Worm (Caenorhabditis elegans) whole organism, L3 larva: ENCODE results near the gene C05C8.7.

ENCODE experiments used
- R02D3.7 ChIP-seq: fragments of 150-350 bp; optimal IDR thresholded peaks from 2 replicates; lab custom pipeline; 2014; ENCODE audit warnings: missing biosample characterization, missing genetic modification characterization
- ZK546.5 ChIP-seq: sonication (generic microtip); optimal IDR thresholded peaks from 2 replicates; lab custom pipeline; 2017; ENCODE audit warnings: missing biosample characterization, missing genetic modification characterization
- aly-2 ChIP-seq: fragments of 150-350 bp; optimal IDR thresholded peaks from 2 replicates; lab custom pipeline; 2014; ENCODE audit warnings: missing biosample characterization, missing genetic modification characterization
- ceh-9 ChIP-seq: sonication (generic microtip); optimal IDR thresholded peaks from 2 replicates; lab custom pipeline; 2018; ENCODE audit warnings: missing biosample characterization, missing genetic modification characterization
- daf-12 ChIP-seq: fragments of 150-350 bp; optimal IDR thresholded peaks from 2 replicates; lab custom pipeline; 2014; ENCODE audit warnings: missing biosample characterization, missing genetic modification reagents, missing genetic modification characterization
- egl-27 ChIP-seq: sonication (generic microtip); optimal IDR thresholded peaks from 4 replicates; lab custom pipeline; 2017; ENCODE audit warnings: missing biosample characterization, missing genetic modification reagents, missing genetic modification characterization
- elt-1 ChIP-seq: fragments of 150-350 bp; optimal IDR thresholded peaks from 2 replicates; lab custom pipeline; 2014; ENCODE audit warnings: missing biosample characterization, missing genetic modification characterization
- elt-3 ChIP-seq, 3 experiments: fragments of 150-350 bp in 1 of 3; sonication (generic microtip) in 2 of 3; optimal IDR thresholded peaks; 2 replicates in 2 of 3; 4 replicates in 1 of 3; lab custom pipeline; 2014 to 2017; ENCODE audit warnings: missing biosample characterization in 3 of 3, missing genetic modification characterization in 3 of 3
- eor-1 ChIP-seq, 2 experiments: fragments of 150-350 bp; optimal IDR thresholded peaks; 2 replicates each; lab custom pipeline; 2014 to 2018; ENCODE audit warnings: missing biosample characterization in 2 of 2, missing genetic modification characterization in 2 of 2
- fkh-10 ChIP-seq: sonication (generic microtip); optimal IDR thresholded peaks from 2 replicates; lab custom pipeline; 2017; ENCODE audit warnings: missing biosample characterization, missing genetic modification reagents, missing genetic modification characterization
- fkh-2 ChIP-seq: fragments of 150-350 bp; optimal IDR thresholded peaks from 2 replicates; lab custom pipeline; 2014; ENCODE audit warnings: missing biosample characterization, missing genetic modification reagents, missing genetic modification characterization
- hmg-11 ChIP-seq: sonication (generic microtip); optimal IDR thresholded peaks from 2 replicates; lab custom pipeline; 2016; ENCODE audit warnings: missing genetic modification characterization, missing compliant biosample characterization
- jun-1 ChIP-seq: fragments of 150-350 bp; optimal IDR thresholded peaks from 2 replicates; lab custom pipeline; 2014; ENCODE audit warnings: missing biosample characterization, missing genetic modification reagents, missing genetic modification characterization
- lin-39 ChIP-seq: fragments of 150-350 bp; optimal IDR thresholded peaks from 2 replicates; lab custom pipeline; 2018; ENCODE audit warnings: missing biosample characterization, missing genetic modification reagents, missing genetic modification characterization
- mdl-1 ChIP-seq: fragments of 150-350 bp; optimal IDR thresholded peaks from 2 replicates; lab custom pipeline; 2014; ENCODE audit warnings: missing biosample characterization, missing genetic modification characterization
- mml-1 ChIP-seq: fragments of 150-350 bp; sonication (generic microtip); optimal IDR thresholded peaks from 3 replicates; lab custom pipeline; 2014; ENCODE audit warnings: missing biosample characterization, missing genetic modification characterization
- nfya-1 ChIP-seq: sonication (generic microtip); optimal IDR thresholded peaks from 2 replicates; lab custom pipeline; 2017; ENCODE audit warnings: missing genetic modification characterization, mild to moderate bottlenecking, missing compliant biosample characterization, antibody characterized with exemption, moderate library complexity; ENCODE audit not compliant: insufficient read depth
- nhr-11 ChIP-seq: fragments of 150-350 bp; optimal IDR thresholded peaks from 2 replicates; lab custom pipeline; 2014; ENCODE audit warnings: missing biosample characterization, missing genetic modification characterization
- nhr-12 ChIP-seq: fragments of 150-350 bp; optimal IDR thresholded peaks from 2 replicates; lab custom pipeline; 2014; ENCODE audit warnings: missing biosample characterization, missing genetic modification characterization
- nhr-23 ChIP-seq: fragments of 150-350 bp; optimal IDR thresholded peaks from 2 replicates; lab custom pipeline; 2014; ENCODE audit warnings: missing biosample characterization, missing genetic modification reagents, missing genetic modification characterization
- nhr-237 ChIP-seq: fragments of 150-350 bp; optimal IDR thresholded peaks from 2 replicates; lab custom pipeline; 2014; ENCODE audit warnings: missing biosample characterization, missing genetic modification characterization
- nhr-25 ChIP-seq: sonication (generic microtip); optimal IDR thresholded peaks from 2 replicates; lab custom pipeline; 2017; ENCODE audit warnings: missing biosample characterization, missing genetic modification characterization
- nhr-28 ChIP-seq: fragments of 150-350 bp; optimal IDR thresholded peaks from 2 replicates; lab custom pipeline; 2014; ENCODE audit warnings: missing biosample characterization, missing genetic modification characterization
- nhr-67 ChIP-seq: fragments of 150-350 bp; optimal IDR thresholded peaks from 2 replicates; lab custom pipeline; 2014; ENCODE audit warnings: missing biosample characterization, missing genetic modification characterization
- nhr-76 ChIP-seq: fragments of 150-350 bp; sonication (generic microtip); optimal IDR thresholded peaks from 5 replicates; lab custom pipeline; 2014; ENCODE audit warnings: missing biosample characterization, missing genetic modification characterization
- nhr-77 ChIP-seq: fragments of 150-350 bp; optimal IDR thresholded peaks from 2 replicates; lab custom pipeline; 2014; ENCODE audit warnings: missing biosample characterization, missing genetic modification characterization
- pha-4 ChIP-seq: fragments of 150-350 bp; optimal IDR thresholded peaks from 2 replicates; lab custom pipeline; 2014; ENCODE audit warnings: missing biosample characterization, missing genetic modification reagents, missing genetic modification characterization
- pqm-1 ChIP-seq: fragments of 150-350 bp; optimal IDR thresholded peaks from 2 replicates; lab custom pipeline; 2017; ENCODE audit warnings: missing biosample characterization, missing genetic modification characterization, inconsistent platforms
- skn-1 ChIP-seq: fragments of 150-350 bp; optimal IDR thresholded peaks from 2 replicates; lab custom pipeline; 2014; ENCODE audit warnings: missing biosample characterization, missing genetic modification characterization
- snpc-4 ChIP-seq: fragments of 150-350 bp; optimal IDR thresholded peaks from 2 replicates; lab custom pipeline; 2014; ENCODE audit warnings: missing biosample characterization, missing genetic modification characterization
- tbx-2 ChIP-seq: sonication (generic microtip); optimal IDR thresholded peaks from 2 replicates; lab custom pipeline; 2016; ENCODE audit warnings: mild to moderate bottlenecking, missing genetic modification characterization, missing compliant biosample characterization
- unc-39 ChIP-seq: sonication (generic microtip); optimal IDR thresholded peaks from 4 replicates; lab custom pipeline; 2017; ENCODE audit warnings: missing biosample characterization, missing genetic modification characterization
- unc-62 ChIP-seq: fragments of 150-350 bp; sonication (generic microtip); optimal IDR thresholded peaks from 4 replicates; lab custom pipeline; 2014; ENCODE audit warnings: missing biosample characterization, missing genetic modification reagents, missing genetic modification characterization
- zag-1 ChIP-seq: fragments of 150-350 bp; optimal IDR thresholded peaks from 2 replicates; lab custom pipeline; 2014; ENCODE audit warnings: missing biosample characterization, missing genetic modification characterization
- ztf-11 ChIP-seq: fragments of 150-350 bp; optimal IDR thresholded peaks from 2 replicates; lab custom pipeline; 2014; ENCODE audit warnings: missing biosample characterization, missing genetic modification characterization
- ztf-4 ChIP-seq: fragments of 150-350 bp; optimal IDR thresholded peaks from 2 replicates; lab custom pipeline; 2014; ENCODE audit warnings: missing biosample characterization, missing genetic modification characterization

Gene C05C8.7

DNA sequence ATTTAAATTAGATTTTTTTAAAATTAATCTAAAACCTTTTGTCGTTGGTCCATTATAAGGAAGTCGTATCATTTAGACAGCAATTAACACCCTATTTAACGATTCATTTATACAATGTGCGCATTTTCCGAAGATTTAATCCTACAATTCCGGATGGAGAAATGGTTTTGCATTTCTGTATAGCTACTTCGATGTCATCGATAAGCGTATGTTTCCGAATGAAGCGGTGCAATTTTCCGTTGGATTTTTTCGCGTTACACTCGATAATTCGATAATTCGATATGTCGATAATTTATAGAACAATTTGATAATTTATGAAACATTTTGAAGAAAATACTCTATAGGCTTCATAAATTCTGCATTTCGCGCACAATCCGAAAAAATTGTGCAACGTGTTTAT is 28.1 kb upstream of the C05C8.7 start, which contains the start of gene C13A2.10:
Gene C13A2.10 (minus strand): TSS at position 101 of the 400 bp plus-strand sequence.
- TF ChIP-seq aly-2 (no peak), fkh-2 (no peak), mdl-1 (no peak), nhr-28 (tag; lab: Kevin White, UChicago) (no peak), nhr-23 (tag; lab: Kevin White, UChicago) (no peak), fkh-10 (no peak), egl-27 (tag; lab: Kevin White, UChicago) (no peak), nhr-237 (no peak), unc-39 (no peak), eor-1 (tag; optimal IDR thresholded peaks at IDR 0.05; lab: Kevin White, UChicago) (no peak), unc-62 (GFP tag; lab: Kevin White, UChicago) (no peak), nfya-1 (tag; lab: Kevin White, UChicago) (no peak)

DNA sequence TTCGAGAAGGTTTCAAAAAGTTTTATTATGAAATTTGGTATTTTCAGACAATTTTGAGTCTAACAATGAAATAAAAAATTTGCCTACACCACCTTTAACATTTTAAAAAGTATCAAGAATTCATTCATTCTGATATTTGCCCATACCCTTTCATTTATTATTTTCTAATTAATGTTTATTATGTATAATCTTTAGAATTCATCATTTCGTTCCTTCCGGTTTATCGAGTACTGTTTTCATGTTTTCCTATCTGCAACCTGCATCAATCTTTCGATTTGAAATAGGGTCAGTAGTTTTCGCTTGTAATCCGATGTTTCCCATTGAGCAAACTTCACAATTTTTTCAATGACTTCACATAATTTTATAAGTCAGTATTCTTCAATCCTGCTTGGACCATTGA is 22.5 kb upstream of the C05C8.7 start, which contains the start of gene C13A2.6:
Gene C13A2.6 (plus strand): TSS at position 301 of the 400 bp plus-strand sequence.
- no peak for TF ChIP-seq egl-27 (tag; lab: Kevin White, UChicago)
- no peak for TF ChIP-seq pha-4 (tag; lab: Kevin White, UChicago)
- TF ChIP-seq jun-1 (tag; lab: Kevin White, UChicago), result no peak
- no peak for TF ChIP-seq pqm-1 (tag; lab: Kevin White, UChicago)
- TF ChIP-seq unc-62 (GFP tag; lab: Kevin White, UChicago), result no peak
- no peak for TF ChIP-seq hmg-11 (tag; lab: Kevin White, UChicago)
- no peak for TF ChIP-seq nhr-25 (tag; lab: Kevin White, UChicago)
- no peak for TF ChIP-seq nhr-28 (tag; lab: Kevin White, UChicago)
- TF ChIP-seq unc-39, result no peak
- TF ChIP-seq elt-3 (tag; optimal IDR thresholded peaks at IDR 0.05; lab: Kevin White, UChicago), result no peak
- no peak for TF ChIP-seq nhr-76 (tag; lab: Kevin White, UChicago)
- TF ChIP-seq nhr-77 (tag; lab: Kevin White, UChicago), result no peak
- no peak for TF ChIP-seq ztf-4 (tag; lab: Kevin White, UChicago)
- TF ChIP-seq mdl-1, result no peak
- TF ChIP-seq ceh-9 (tag; lab: Kevin White, UChicago), result no peak
- TF ChIP-seq zag-1 (tag; lab: Kevin White, UChicago), result no peak
- no peak for TF ChIP-seq skn-1 (tag; lab: Kevin White, UChicago)
- TF ChIP-seq snpc-4 (tag; lab: Kevin White, UChicago), result no peak
- TF ChIP-seq nhr-12 (tag; lab: Kevin White, UChicago), result no peak
- TF ChIP-seq ztf-11 (tag; lab: Kevin White, UChicago), result no peak

- TF ChIP-seq snpc-4 (tag; lab: Kevin White, UChicago) (no peak), nhr-25 (tag; lab: Kevin White, UChicago) (no peak), nhr-77 (tag; lab: Kevin White, UChicago) (no peak), nhr-237 (no peak), mml-1 (tag; lab: Kevin White, UChicago) (no peak), ztf-4 (tag; lab: Kevin White, UChicago) (no peak), lin-39 (no peak), ZK546.5 (tag; lab: Kevin White, UChicago) (no peak), elt-1 (no peak), R02D3.7 (tag; lab: Kevin White, UChicago) (no peak), daf-12 (tag; lab: Kevin White, UChicago) (no peak), tbx-2 (no peak)
These were observed 19.2 kb upstream of the C05C8.7 start, which contains the start of gene C13A2.7 for ce11 chrV:7266021-7266420. C13A2.7 (plus strand) TSS chrV:7266321.

DNA sequence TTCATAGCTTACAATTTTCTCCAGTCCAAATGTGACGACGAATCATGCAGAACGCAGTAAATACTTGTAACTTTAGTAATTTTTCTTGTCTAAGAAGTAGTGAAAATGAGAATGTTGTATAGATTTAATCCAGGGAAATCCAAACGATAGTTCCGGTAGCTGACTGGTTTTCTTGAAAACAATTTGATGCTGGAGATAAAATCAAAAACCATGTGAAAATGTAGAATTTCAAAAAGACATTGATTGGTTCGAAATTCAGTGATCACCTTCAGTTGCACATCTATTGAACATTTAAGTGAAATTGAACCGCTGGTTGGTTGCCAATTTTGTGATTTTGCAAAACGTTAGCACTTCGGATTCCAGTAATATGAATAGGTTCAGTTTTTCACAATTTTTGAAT is 17.2 kb upstream of the C05C8.7 start, which contains the start of gene C13A2.9:
Gene C13A2.9 (minus strand): TSS at position 101 of the 400 bp plus-strand sequence.
- TF ChIP-seq unc-39 (no peak), jun-1 (tag; lab: Kevin White, UChicago) (no peak), fkh-2 (no peak), elt-1 (no peak), nhr-76 (tag; lab: Kevin White, UChicago) (no peak), nhr-67 (tag; lab: Kevin White, UChicago) (no peak), nhr-237 (no peak), ztf-4 (tag; lab: Kevin White, UChicago) (no peak), nhr-11 (tag; lab: Kevin White, UChicago) (no peak), elt-3 (tag; optimal IDR thresholded peaks at IDR 0.05; lab: Kevin White, UChicago) (no peak), ceh-9 (tag; lab: Kevin White, UChicago) (no peak), eor-1 (tag; optimal IDR thresholded peaks at IDR 0.05; lab: Kevin White, UChicago) (no peak), mml-1 (tag; lab: Kevin White, UChicago) (no peak), pha-4 (tag; lab: Kevin White, UChicago) (no peak), daf-12 (tag; lab: Kevin White, UChicago) (no peak), lin-39 (no peak), aly-2 (no peak)
